In genomic region chr3L:9712066-9712789, dm6 we compare ENCODE assay signal across 2 fruit fly cellular contexts.
TF ChIP-seq lines count a peak whose summit lies in the region.

No protein-coding gene starts in this region.

TF ChIP-seq in whole organism, embryonic, 481 proteins besides CTCF, POLR2A, EP300 and RAD21 (continued from another document):
- TF ChIP-seq sisA (GFP tag; IDR thresholded peaks at IDR 0.05; lab: Robert Waterston, UW): no peak
- TF ChIP-seq Sox102F (GFP tag; optimal IDR thresholded peaks at IDR 0.05; lab: Kevin White, UChicago): no peak
- no peak for TF ChIP-seq CG9817 (tag; optimal IDR thresholded peaks at IDR 0.05; lab: Kevin White, UChicago)
- TF ChIP-seq sug (tag; optimal IDR thresholded peaks at IDR 0.05; lab: Kevin White, UChicago): peak; percentile 63

TF ChIP-seq in whole organism, prepupa, 60 proteins besides CTCF, POLR2A, EP300 and RAD21 (continued from another document):
- TF ChIP-seq CG34406 (GFP tag; optimal IDR thresholded peaks at IDR 0.05; lab: Kevin White, UChicago) (no peak), CG11294 (GFP tag; IDR thresholded peaks at IDR 0.05; lab: Robert Waterston, UW) (no peak), fd59A (GFP tag; optimal IDR thresholded peaks at IDR 0.05; lab: Kevin White, UChicago) (no peak), achi (GFP tag; optimal IDR thresholded peaks at IDR 0.05; lab: Kevin White, UChicago) (no peak), CG10669 (GFP tag; optimal IDR thresholded peaks at IDR 0.05; lab: Kevin White, UChicago) (no peak), CG6792 (GFP tag; optimal IDR thresholded peaks at IDR 0.05; lab: Kevin White, UChicago) (no peak), Eip78C (GFP tag; lab: Kevin White, UChicago) (peak; percentile 76), Hr38 (GFP tag; optimal IDR thresholded peaks at IDR 0.05; lab: Kevin White, UChicago) (no peak), dac (GFP tag; optimal IDR thresholded peaks at IDR 0.05; lab: Kevin White, UChicago) (no peak), svp (GFP tag; lab: Kevin White, UChicago) (peak; percentile 64), Sox14 (GFP tag; optimal IDR thresholded peaks at IDR 0.05; lab: Kevin White, UChicago) (peak; percentile 43), Sox102F (GFP tag; optimal IDR thresholded peaks at IDR 0.05; lab: Kevin White, UChicago) (no peak), net (GFP tag; optimal IDR thresholded peaks at IDR 0.05; lab: Kevin White, UChicago) (no peak)
